Worm (Caenorhabditis elegans) whole organism, dauer: Measurements from ENCODE around the gene ZC8.6.

ENCODE experiments used
- unc-62 ChIP-seq: sonication (generic microtip); optimal IDR thresholded peaks from 2 replicates; lab custom pipeline; 2017; ENCODE audit warnings: missing biosample characterization, missing genetic modification reagents, missing genetic modification characterization

The ZC8.6 gene

ce11 chrX:4965592-4965991, 31.8 kb downstream of the ZC8.6 start:
- no peak for TF ChIP-seq unc-62 (GFP tag; lab: Kevin White, UChicago)

- no peak for TF ChIP-seq unc-62 (GFP tag; lab: Kevin White, UChicago)
Measured at ce11 chrX:4961681-4962656, 35.4 kb downstream of the ZC8.6 start.

- no peak for TF ChIP-seq unc-62 (GFP tag; lab: Kevin White, UChicago)
Measured at ce11 chrX:4960910-4961680, 36.3 kb downstream of the ZC8.6 start.

DNA sequence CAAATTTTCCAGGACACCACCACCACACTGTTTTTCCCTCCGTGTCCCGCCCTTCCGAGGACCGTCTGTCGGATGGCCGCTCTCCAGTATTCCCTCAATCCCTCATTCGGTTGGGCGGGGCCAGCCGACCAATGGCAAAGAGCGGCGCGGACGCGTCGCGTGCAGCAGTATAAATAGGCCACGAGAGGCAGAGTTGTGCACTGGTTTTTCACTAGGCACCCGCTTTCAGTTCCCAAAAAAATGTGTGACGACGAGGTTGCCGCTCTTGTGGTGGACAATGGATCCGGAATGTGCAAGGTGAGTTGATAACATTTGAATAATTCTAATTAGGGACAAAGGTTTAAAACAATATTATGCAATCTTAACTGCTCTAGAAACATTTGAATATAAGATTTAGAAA, 37.0 kb downstream of the ZC8.6 start, which contains the start of gene act-4:
TSS of gene act-4 (plus strand) at position 200 of the 400 bp plus-strand sequence.
- TF ChIP-seq unc-62 (GFP tag; lab: Kevin White, UChicago): no peak

DNA sequence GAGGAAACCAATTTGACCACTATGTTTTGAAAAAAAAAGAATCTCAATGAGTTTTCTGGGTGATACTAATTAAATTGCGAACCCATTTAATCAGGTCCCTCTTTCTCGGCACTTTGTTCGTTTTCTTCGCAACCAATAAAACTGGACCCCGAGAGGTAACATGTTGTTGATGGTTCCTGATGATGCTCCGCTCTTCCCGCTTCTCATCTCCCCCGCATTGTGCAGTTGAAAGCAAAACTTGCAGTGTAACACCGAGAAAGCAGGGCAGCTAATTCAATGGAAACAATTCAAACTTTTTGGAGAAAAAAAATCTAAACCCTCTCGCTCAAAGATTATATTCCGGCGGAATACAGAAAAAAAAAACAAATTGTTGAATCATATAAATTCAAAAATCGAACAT, 38.0 kb downstream of the ZC8.6 start:
- no peak for TF ChIP-seq unc-62 (GFP tag; lab: Kevin White, UChicago)

DNA sequence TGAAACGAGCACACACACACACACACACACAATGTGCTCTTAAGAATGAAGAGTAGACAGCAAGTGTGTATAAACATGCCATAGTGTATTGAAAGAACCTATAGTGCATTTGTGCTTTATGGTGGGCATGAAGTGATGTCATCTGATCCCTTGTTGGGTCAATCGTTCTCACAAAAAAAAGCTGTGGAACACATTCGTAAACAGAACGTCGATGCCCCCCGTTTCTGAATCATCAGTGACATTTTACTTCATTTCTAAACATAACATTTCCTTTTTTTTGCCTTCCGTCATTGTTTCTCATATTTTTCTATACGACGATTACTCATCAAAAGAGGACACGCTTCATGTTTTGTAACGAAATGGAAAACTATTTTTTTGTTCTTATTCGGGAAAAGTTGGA, 38.4 kb downstream of the ZC8.6 start:
- TF ChIP-seq unc-62 (GFP tag; lab: Kevin White, UChicago): no peak

ce11 chrX:4957259-4957658, 40.1 kb downstream of the ZC8.6 start, which contains the start of gene M03F4.4:
Gene M03F4.4 (minus strand): TSS chrX:4957418.
- TF ChIP-seq unc-62 (GFP tag; lab: Kevin White, UChicago): no peak

DNA sequence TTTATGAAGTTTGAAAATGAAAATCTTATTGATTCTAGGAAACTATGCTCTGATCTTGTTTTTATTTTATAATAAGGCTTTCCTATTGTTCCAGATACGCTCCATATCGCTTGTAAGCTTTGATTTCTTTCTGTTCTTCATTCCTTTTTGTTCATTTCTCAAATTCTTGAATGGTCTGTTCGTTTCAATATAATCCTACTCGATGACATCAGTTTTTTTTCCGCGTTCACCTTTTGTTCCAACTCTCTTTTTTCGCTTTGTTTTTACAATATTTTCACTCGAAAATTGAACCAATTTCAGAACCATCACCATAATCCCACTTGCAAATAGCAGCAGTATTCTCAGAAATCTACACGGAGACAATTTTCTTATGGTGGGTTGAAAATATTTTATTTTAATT, 49.6 kb downstream of the ZC8.6 start, which contains the start of gene tyra-3:
TSS of gene tyra-3 (plus strand) at position 301 of the 400 bp plus-strand sequence.
- TF ChIP-seq unc-62 (GFP tag; lab: Kevin White, UChicago): no peak

DNA sequence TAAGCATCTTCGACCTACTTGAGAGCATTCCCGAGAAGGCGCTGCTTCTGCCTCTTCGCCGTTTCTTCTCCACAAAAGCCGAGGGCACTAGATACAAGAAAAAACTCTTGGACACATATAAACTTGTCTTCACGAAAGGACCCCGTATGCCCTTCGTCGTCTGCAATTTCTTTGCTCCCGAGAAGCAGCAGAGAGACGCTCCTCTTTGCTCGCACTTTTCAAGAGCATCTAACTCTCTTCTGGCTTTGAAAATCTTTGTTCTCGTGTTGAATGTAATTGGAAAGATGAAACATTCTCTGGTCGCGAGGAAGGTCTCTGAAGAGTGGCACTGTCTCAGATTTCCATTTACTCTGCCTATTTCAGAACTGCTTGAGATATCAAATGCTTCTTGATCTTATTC, 58.4 kb downstream of the ZC8.6 start:
- no peak for TF ChIP-seq unc-62 (GFP tag; lab: Kevin White, UChicago)

DNA sequence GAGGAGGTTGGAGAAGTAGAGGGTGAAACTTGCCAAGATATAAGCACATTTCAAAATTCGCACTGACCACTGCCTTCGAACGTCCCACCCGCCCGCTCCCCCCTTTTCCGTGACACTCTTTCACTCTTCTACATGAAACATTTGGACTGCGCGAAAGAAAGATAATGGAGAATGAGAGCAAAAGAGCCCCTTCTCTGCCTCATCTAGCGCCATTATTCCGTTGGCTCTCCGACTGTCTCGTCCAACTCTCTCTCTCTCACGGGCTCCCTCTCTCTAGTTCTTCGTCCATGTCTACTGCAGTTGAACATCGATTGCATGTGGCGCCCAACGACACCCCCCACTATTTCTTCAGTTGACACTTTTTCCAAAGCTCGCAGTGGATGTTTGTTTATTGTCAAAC, 64.4 kb downstream of the ZC8.6 start:
- TF ChIP-seq unc-62 (GFP tag; lab: Kevin White, UChicago): no peak

DNA sequence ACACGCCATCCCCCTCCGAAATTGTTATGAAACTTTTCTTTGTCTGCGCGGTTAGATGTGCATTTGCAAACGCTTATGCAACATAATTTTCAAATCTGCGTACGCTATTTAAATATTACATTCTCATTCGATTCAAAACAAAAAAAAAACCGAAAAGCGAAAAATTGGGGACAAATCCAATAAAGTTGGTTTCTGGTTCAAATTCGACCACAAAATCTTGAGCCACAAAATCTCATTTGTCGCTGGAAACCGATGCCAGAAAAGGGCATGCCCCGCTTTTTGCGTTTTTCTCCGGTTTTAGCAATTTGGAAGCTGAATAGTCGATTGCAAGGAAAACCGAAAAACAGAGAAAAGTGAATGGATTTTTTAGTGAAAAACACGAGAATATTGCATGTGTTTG, 65.4 kb downstream of the ZC8.6 start:
- no peak for TF ChIP-seq unc-62 (GFP tag; lab: Kevin White, UChicago)

ce11 chrX:4929657-4930056, 67.7 kb downstream of the ZC8.6 start, which contains the start of gene mct-4:
Gene mct-4 (minus strand): TSS chrX:4929757.
- TF ChIP-seq unc-62 (GFP tag; lab: Kevin White, UChicago): no peak

DNA sequence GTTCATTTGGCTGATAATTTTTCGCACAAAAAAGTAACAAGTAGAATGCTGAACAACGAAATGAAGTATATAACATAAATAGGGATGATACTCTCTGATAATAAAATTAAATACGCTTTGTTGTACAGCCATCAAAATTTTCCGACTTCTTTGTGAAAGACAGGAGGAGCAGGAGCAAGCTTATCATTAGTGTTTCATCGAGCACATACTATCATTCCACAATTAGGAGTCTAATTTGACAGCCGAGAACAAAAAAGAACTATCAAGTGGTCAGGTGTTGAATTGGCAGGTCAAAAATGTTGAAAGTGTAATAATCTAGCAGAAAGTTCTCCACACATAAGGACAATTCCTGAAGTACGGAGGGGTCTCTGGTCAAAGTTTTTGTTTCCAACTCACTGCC, 69.3 kb downstream of the ZC8.6 start:
- no peak for TF ChIP-seq unc-62 (GFP tag; lab: Kevin White, UChicago)
